Worm (Caenorhabditis elegans) whole organism, midembryonic: ENCODE measurements around the gene F28E10.4.

ENCODE experiments used
- T22C8.4 ChIP-seq: fragments of 200-800 bp; sonication (Bioruptor generic); IDR thresholded peaks from 2 replicates; pipeline ENCODE4 v1.3.6; 2022; ENCODE audit warnings: missing genetic modification characterization, missing compliant biosample characterization
- cog-1 ChIP-seq: sonication (generic microtip); optimal IDR thresholded peaks from 2 replicates; lab custom pipeline; 2016; ENCODE audit warnings: missing genetic modification characterization, missing compliant biosample characterization
- flt-1 ChIP-seq: fragments of 200-800 bp; sonication (Bioruptor generic); IDR thresholded peaks from 2 replicates; pipeline ENCODE4 v1.3.6; 2022; ENCODE audit warnings: missing genetic modification characterization, missing compliant biosample characterization
- klf-2 ChIP-seq: fragments of 200-800 bp; sonication (Bioruptor generic); conservative IDR thresholded peaks from 2 replicates; pipeline ENCODE4 v1.3.6; 2022; ENCODE audit warnings: missing genetic modification reagents, missing genetic modification characterization, missing compliant biosample characterization
- med-1 ChIP-seq: sonication (generic microtip); optimal IDR thresholded peaks from 2 replicates; lab custom pipeline; 2017; ENCODE audit warnings: missing genetic modification characterization, mild to moderate bottlenecking, missing compliant biosample characterization, antibody characterized with exemption, missing genetic modification reagents; ENCODE audit not compliant: insufficient read depth
- ref-1 ChIP-seq: fragments of 200-800 bp; sonication (Bioruptor generic); conservative IDR thresholded peaks from 2 replicates; pipeline ENCODE4 v1.3.6; 2022; ENCODE audit warnings: missing genetic modification reagents, missing genetic modification characterization, missing compliant biosample characterization
- tab-1 ChIP-seq: fragments of 200-800 bp; sonication (Bioruptor generic); IDR thresholded peaks from 2 replicates; pipeline ENCODE4 v1.3.6; 2022; ENCODE audit warnings: missing genetic modification characterization, missing compliant biosample characterization
- ztf-23 ChIP-seq: fragments of 200-800 bp; sonication (Bioruptor generic); IDR thresholded peaks from 2 replicates; pipeline ENCODE4 v1.3.6; 2022; ENCODE audit warnings: missing genetic modification reagents, missing genetic modification characterization, missing compliant biosample characterization
- ztf-29 ChIP-seq: fragments of 200-800 bp; sonication (Bioruptor generic); IDR thresholded peaks from 2 replicates; pipeline ENCODE4 v1.3.6; 2022; ENCODE audit warnings: missing genetic modification reagents, missing genetic modification characterization, missing compliant biosample characterization

F28E10.4 gene

ce11 chrIV:4516478-4516877 lies 50.8 kb downstream of the F28E10.4 start:
- no peak for TF ChIP-seq med-1 (GFP tag; lab: Kevin White, UChicago)
- no peak for TF ChIP-seq T22C8.4
- TF ChIP-seq flt-1: no peak
- TF ChIP-seq ref-1 (GFP tag; lab: Robert Waterston, UW): no peak
- no peak for TF ChIP-seq cog-1 (tag; lab: Kevin White, UChicago)
- TF ChIP-seq ztf-29 (GFP tag; lab: Robert Waterston, UW): no peak
- TF ChIP-seq klf-2 (GFP tag; lab: Robert Waterston, UW): no peak
- TF ChIP-seq ztf-23 (GFP tag; lab: Robert Waterston, UW): no peak
- TF ChIP-seq tab-1: no peak
